Worm (Caenorhabditis elegans) whole organism, L3 larva: ENCODE results near the gene sri-19.

Experiments
- ceh-82 ChIP-seq: fragments of 150-350 bp; optimal IDR thresholded peaks from 2 replicates; lab custom pipeline; 2014; ENCODE audit warnings: missing biosample characterization, missing genetic modification characterization
- elt-1 ChIP-seq: fragments of 150-350 bp; optimal IDR thresholded peaks from 2 replicates; lab custom pipeline; 2014; ENCODE audit warnings: missing biosample characterization, missing genetic modification characterization
- nfya-1 ChIP-seq: sonication (generic microtip); optimal IDR thresholded peaks from 2 replicates; lab custom pipeline; 2017; ENCODE audit warnings: missing genetic modification characterization, mild to moderate bottlenecking, missing compliant biosample characterization, antibody characterized with exemption, moderate library complexity; ENCODE audit not compliant: insufficient read depth
- nhr-23 ChIP-seq: fragments of 150-350 bp; optimal IDR thresholded peaks from 2 replicates; lab custom pipeline; 2014; ENCODE audit warnings: missing biosample characterization, missing genetic modification reagents, missing genetic modification characterization
- nhr-237 ChIP-seq: fragments of 150-350 bp; optimal IDR thresholded peaks from 2 replicates; lab custom pipeline; 2014; ENCODE audit warnings: missing biosample characterization, missing genetic modification characterization
- nhr-67 ChIP-seq: fragments of 150-350 bp; optimal IDR thresholded peaks from 2 replicates; lab custom pipeline; 2014; ENCODE audit warnings: missing biosample characterization, missing genetic modification characterization
- nhr-76 ChIP-seq: fragments of 150-350 bp; sonication (generic microtip); optimal IDR thresholded peaks from 5 replicates; lab custom pipeline; 2014; ENCODE audit warnings: missing biosample characterization, missing genetic modification characterization
- pha-4 ChIP-seq: fragments of 150-350 bp; optimal IDR thresholded peaks from 2 replicates; lab custom pipeline; 2014; ENCODE audit warnings: missing biosample characterization, missing genetic modification reagents, missing genetic modification characterization
- snpc-4 ChIP-seq: fragments of 150-350 bp; optimal IDR thresholded peaks from 2 replicates; lab custom pipeline; 2014; ENCODE audit warnings: missing biosample characterization, missing genetic modification characterization
- tbx-2 ChIP-seq: sonication (generic microtip); optimal IDR thresholded peaks from 2 replicates; lab custom pipeline; 2016; ENCODE audit warnings: mild to moderate bottlenecking, missing genetic modification characterization, missing compliant biosample characterization
- unc-39 ChIP-seq: sonication (generic microtip); optimal IDR thresholded peaks from 4 replicates; lab custom pipeline; 2017; ENCODE audit warnings: missing biosample characterization, missing genetic modification characterization
- unc-62 ChIP-seq: fragments of 150-350 bp; sonication (generic microtip); optimal IDR thresholded peaks from 4 replicates; lab custom pipeline; 2014; ENCODE audit warnings: missing biosample characterization, missing genetic modification reagents, missing genetic modification characterization
- zag-1 ChIP-seq: fragments of 150-350 bp; optimal IDR thresholded peaks from 2 replicates; lab custom pipeline; 2014; ENCODE audit warnings: missing biosample characterization, missing genetic modification characterization
- ztf-11 ChIP-seq: fragments of 150-350 bp; optimal IDR thresholded peaks from 2 replicates; lab custom pipeline; 2014; ENCODE audit warnings: missing biosample characterization, missing genetic modification characterization

DNA sequence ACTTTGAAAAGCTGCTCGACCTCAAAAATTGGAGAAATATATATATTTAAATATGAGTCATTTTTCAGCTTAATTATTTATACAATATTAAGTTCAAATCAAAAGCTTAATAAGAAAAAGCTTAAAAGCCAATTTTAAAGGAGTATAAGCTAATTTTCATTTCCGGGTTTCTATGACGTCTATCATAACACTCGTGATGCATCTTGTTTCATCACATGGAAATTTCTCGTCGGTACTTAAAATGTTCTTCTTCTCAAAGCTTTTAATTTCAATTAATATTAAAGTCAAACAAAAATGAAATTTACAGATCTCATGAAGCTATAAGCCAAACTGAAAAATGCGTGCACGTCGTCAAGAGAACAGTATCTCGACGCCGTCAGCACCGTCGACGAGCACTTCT lies 38.4 kb upstream of the sri-19 start, which contains the start of gene rbr-2:
- TF ChIP-seq unc-39, result no peak
- no peak for TF ChIP-seq nfya-1 (tag; lab: Kevin White, UChicago)
- TF ChIP-seq snpc-4 (tag; lab: Kevin White, UChicago), result no peak
- no peak for TF ChIP-seq zag-1 (tag; lab: Kevin White, UChicago)
- TF ChIP-seq nhr-67 (tag; lab: Kevin White, UChicago), result no peak
- no peak for TF ChIP-seq nhr-76 (tag; lab: Kevin White, UChicago)
- TF ChIP-seq elt-1 (tag; lab: Kevin White, UChicago), result no peak
- no peak for TF ChIP-seq tbx-2 (tag; lab: Kevin White, UChicago)
- TF ChIP-seq nhr-23 (tag; lab: Kevin White, UChicago), result no peak
- TF ChIP-seq nhr-237, result no peak
- no peak for TF ChIP-seq unc-62 (GFP tag; lab: Kevin White, UChicago)
- no peak for TF ChIP-seq ceh-82
- TF ChIP-seq ztf-11 (tag; lab: Kevin White, UChicago), result no peak
- TF ChIP-seq pha-4, result no peak
